Worm (Caenorhabditis elegans) whole organism, L2 larva: ENCODE results near the gene sre-37.

Experiments used
- ZK546.5 ChIP-seq: sonication (generic microtip); optimal IDR thresholded peaks from 2 replicates; lab custom pipeline; 2017; ENCODE audit warnings: missing biosample characterization, missing genetic modification characterization
- ama-1 ChIP-seq: fragments of 150-350 bp; optimal IDR thresholded peaks from 2 replicates; lab custom pipeline; 2018; ENCODE audit warnings: inconsistent platforms
- egl-27 ChIP-seq: sonication (generic microtip); optimal IDR thresholded peaks from 3 replicates; lab custom pipeline; 2017; ENCODE audit warnings: missing biosample characterization, missing genetic modification reagents, missing genetic modification characterization
- elt-1 ChIP-seq: fragments of 150-350 bp; optimal IDR thresholded peaks from 2 replicates; lab custom pipeline; 2014; ENCODE audit warnings: missing biosample characterization, missing genetic modification characterization
- lin-13 ChIP-seq: fragments of 150-350 bp; optimal IDR thresholded peaks from 2 replicates; lab custom pipeline; 2014; ENCODE audit warnings: missing biosample characterization, missing genetic modification reagents, missing genetic modification characterization
- lsy-2 ChIP-seq, 2 experiments: fragments of 150-350 bp in 1 of 2; sonication (generic microtip) in 1 of 2; optimal IDR thresholded peaks; 2 replicates each; lab custom pipeline; 2014 to 2017; ENCODE audit warnings: missing biosample characterization in 2 of 2, missing genetic modification characterization in 2 of 2
- nhr-11 ChIP-seq: fragments of 150-350 bp; optimal IDR thresholded peaks from 2 replicates; lab custom pipeline; 2014; ENCODE audit warnings: missing biosample characterization, missing genetic modification characterization
- nhr-23 ChIP-seq: fragments of 150-350 bp; optimal IDR thresholded peaks from 2 replicates; lab custom pipeline; 2014; ENCODE audit warnings: missing biosample characterization, missing genetic modification reagents, missing genetic modification characterization
- nhr-25 ChIP-seq: fragments of 150-350 bp; sonication (generic microtip); optimal IDR thresholded peaks from 3 replicates; lab custom pipeline; 2014; ENCODE audit warnings: missing biosample characterization, missing genetic modification characterization
- skn-1 ChIP-seq: sonication (generic microtip); optimal IDR thresholded peaks from 2 replicates; lab custom pipeline; 2017; ENCODE audit warnings: missing biosample characterization, missing genetic modification characterization
- sma-3 ChIP-seq: sonication (generic microtip); optimal IDR thresholded peaks from 2 replicates; lab custom pipeline; 2016; ENCODE audit warnings: missing genetic modification reagents, missing genetic modification characterization, missing compliant biosample characterization
- unc-62 ChIP-seq: fragments of 150-350 bp; optimal IDR thresholded peaks from 2 replicates; lab custom pipeline; 2014; ENCODE audit warnings: missing biosample characterization, missing genetic modification reagents, missing genetic modification characterization

DNA sequence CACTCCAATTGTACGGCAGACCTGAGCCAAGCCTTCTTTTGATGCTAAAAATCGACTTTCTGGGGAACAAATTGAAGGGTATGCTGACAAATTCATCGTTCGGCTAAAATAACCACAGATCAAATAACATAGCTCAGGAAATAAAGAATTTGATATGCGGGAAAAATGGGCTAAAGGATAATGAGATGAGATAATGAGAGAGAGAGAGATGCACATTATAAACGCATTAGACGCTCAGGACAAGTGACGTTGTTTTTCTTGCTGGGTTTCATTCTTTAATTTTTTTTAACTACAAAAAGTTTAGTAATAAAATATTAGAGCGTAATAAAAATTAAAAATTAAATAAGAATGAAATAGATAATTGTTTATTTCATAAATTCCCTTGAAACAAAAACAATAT, 49.0 kb downstream of the sre-37 start, which contains the start of gene srh-69:
- no peak for TF ChIP-seq egl-27 (tag; lab: Kevin White, UChicago)
- TF ChIP-seq nhr-23 (tag; lab: Kevin White, UChicago) = no peak
- TF ChIP-seq nhr-11 (tag; lab: Kevin White, UChicago) = no peak
- TF ChIP-seq skn-1 (tag; lab: Kevin White, UChicago) = no peak
- no peak for TF ChIP-seq lin-13 (GFP tag; lab: Kevin White, UChicago)
- TF ChIP-seq sma-3 (GFP tag; lab: Kevin White, UChicago) = no peak
- no peak for TF ChIP-seq ZK546.5 (tag; lab: Kevin White, UChicago)
- TF ChIP-seq elt-1 (tag; lab: Kevin White, UChicago) = no peak
- no peak for TF ChIP-seq lsy-2 (tag; optimal IDR thresholded peaks at IDR 0.05; lab: Kevin White, UChicago)
- no peak for TF ChIP-seq nhr-25 (tag; lab: Kevin White, UChicago)
- no peak for TF ChIP-seq unc-62
- TF ChIP-seq ama-1 (lab: Kevin White, UChicago) = no peak
